Worm (Caenorhabditis elegans): Measurements from ENCODE around the gene C44H9.7.
A peak's percentile ranks its signal among the peaks of the same experiment; 100 is the strongest.

The C44H9.7 gene

DNA sequence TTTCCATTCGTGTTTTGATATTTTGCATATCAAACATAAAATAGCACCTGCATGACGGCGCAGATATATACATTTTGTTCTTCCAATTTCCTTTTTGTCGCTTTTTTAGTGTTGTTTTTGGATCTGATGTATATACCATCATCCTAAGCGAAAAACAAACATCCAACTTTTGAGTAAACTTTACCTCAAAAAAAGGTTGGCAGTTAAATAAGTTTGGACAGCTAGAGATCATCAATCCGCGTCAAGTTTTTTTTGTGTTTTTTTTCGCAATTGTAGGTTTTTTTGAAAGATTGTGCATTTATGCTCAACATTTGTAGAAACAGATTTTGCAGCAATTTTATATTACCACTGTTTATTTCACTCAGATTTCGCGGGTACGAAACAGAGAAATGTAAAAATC is 17.1 kb upstream of the C44H9.7 start, which contains the start of gene bus-19:
TSS of gene bus-19 (plus strand) at position 301 of the 400 bp plus-strand sequence.
- TF ChIP-seq odd-2 (tag; optimal IDR thresholded peaks at IDR 0.05): no peak
- TF ChIP-seq pha-4 (tag; optimal IDR thresholded peaks at IDR 0.05): no peak
- TF ChIP-seq hlh-30 (tag; optimal IDR thresholded peaks at IDR 0.05; ENCODE audit: insufficient read depth): no peak
- no peak for TF ChIP-seq hlh-6 (tag; optimal IDR thresholded peaks at IDR 0.05)
- TF ChIP-seq fkh-6 (tag; optimal IDR thresholded peaks at IDR 0.05): no peak
- no peak for TF ChIP-seq mec-3 (tag; optimal IDR thresholded peaks at IDR 0.05; ENCODE audit: borderline replicate concordance)
- no peak for TF ChIP-seq fax-1 (tag; optimal IDR thresholded peaks at IDR 0.05)
- TF ChIP-seq unc-42 (tag; optimal IDR thresholded peaks at IDR 0.05): no peak
- no peak for TF ChIP-seq lim-6 (tag; optimal IDR thresholded peaks at IDR 0.05)
- no peak for TF ChIP-seq C08G9.2 (tag; optimal IDR thresholded peaks at IDR 0.05)
- no peak for TF ChIP-seq ref-2 (tag; optimal IDR thresholded peaks at IDR 0.05)
- no peak for TF ChIP-seq rnt-1 (tag; optimal IDR thresholded peaks at IDR 0.05)

DNA sequence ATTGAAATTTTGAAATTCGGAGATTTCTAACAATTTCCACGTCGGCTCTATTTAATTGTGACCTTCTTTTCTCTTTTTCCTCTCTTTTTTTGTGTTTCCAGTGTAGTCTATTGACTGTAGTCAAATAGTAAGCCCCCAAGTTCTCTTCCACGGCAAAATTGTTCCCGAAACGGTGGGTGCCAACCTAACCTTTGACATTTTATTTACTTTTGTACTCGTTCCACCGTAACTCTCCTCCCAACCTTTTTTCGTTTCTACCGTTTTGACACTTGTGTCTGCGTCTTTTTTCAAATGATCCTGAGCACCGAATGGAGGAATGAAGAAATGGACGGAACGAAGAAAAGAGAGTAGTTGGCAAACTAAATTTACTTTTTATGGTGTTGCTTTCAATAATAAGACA is 16.1 kb upstream of the C44H9.7 start:
- TF ChIP-seq nfya-1 (tag; optimal IDR thresholded peaks at IDR 0.05) (no peak), ceh-24 (tag; optimal IDR thresholded peaks at IDR 0.05) (no peak), unc-3 (GFP tag; conservative IDR thresholded peaks at IDR 0.05) (no peak), unc-3 (tag; optimal IDR thresholded peaks at IDR 0.05) (no peak), pax-1 (tag; optimal IDR thresholded peaks at IDR 0.05) (no peak), syd-9 (tag; optimal IDR thresholded peaks at IDR 0.05) (no peak), madf-2 (tag; optimal IDR thresholded peaks at IDR 0.05) (no peak), pag-3 (tag; optimal IDR thresholded peaks at IDR 0.05; ENCODE audit: borderline replicate concordance) (no peak), ceh-34 (tag; optimal IDR thresholded peaks at IDR 0.05) (no peak), C38D4.7 (GFP tag; optimal IDR thresholded peaks at IDR 0.05) (no peak), ceh-2 (tag; optimal IDR thresholded peaks at IDR 0.05) (no peak), fkh-10 (GFP tag; optimal IDR thresholded peaks at IDR 0.05) (no peak), ceh-14 (tag; optimal IDR thresholded peaks at IDR 0.05) (no peak), tbx-7 (tag; optimal IDR thresholded peaks at IDR 0.05) (no peak), eyg-1 (tag; optimal IDR thresholded peaks at IDR 0.05) (no peak), ama-1 (optimal IDR thresholded peaks at IDR 0.05) (no peak), hlh-13 (GFP tag; optimal IDR thresholded peaks at IDR 0.05) (no peak), nhr-11 (tag; optimal IDR thresholded peaks at IDR 0.05) (no peak)

DNA sequence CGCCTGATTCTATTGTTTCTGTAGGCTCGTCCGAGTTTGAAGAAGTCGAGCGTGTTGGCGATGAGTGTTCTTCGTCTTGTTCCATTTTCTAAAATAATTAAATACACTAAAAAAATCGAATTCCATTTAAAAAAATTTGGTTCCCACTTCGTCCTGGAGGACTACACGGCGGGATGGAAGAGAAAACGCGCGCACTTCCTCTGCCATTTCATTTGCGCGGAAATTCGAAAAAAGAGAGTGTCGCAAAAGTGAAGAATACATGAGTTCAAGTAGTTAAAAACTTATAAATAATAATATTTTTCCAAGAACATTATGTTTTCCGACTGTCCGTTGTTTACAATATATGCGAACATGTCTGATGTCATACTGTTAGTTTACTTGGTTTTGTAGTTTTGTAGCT is 15.3 kb upstream of the C44H9.7 start, which contains the start of gene T07F10.3:
TSS of gene T07F10.3 (minus strand) at position 98 of the 400 bp plus-strand sequence.
- TF ChIP-seq hlh-13 (GFP tag; optimal IDR thresholded peaks at IDR 0.05) (peak; percentile 15), ahr-1 (tag; optimal IDR thresholded peaks at IDR 0.05) (peak; percentile 66), ets-4 (tag; optimal IDR thresholded peaks at IDR 0.05) (peak; percentile 99), sox-4 (tag; optimal IDR thresholded peaks at IDR 0.05) (no peak), hlh-6 (tag; optimal IDR thresholded peaks at IDR 0.05) (peak; percentile 50), ztf-16 (tag; optimal IDR thresholded peaks at IDR 0.05) (peak; percentile 22), zip-5 (tag; optimal IDR thresholded peaks at IDR 0.05) (peak; percentile 92), pqm-1 (tag; optimal IDR thresholded peaks at IDR 0.05) (peak; percentile 74), unc-42 (tag; optimal IDR thresholded peaks at IDR 0.05) (peak; percentile 37), fax-1 (tag; optimal IDR thresholded peaks at IDR 0.05) (peak; percentile 84), ceh-24 (tag; optimal IDR thresholded peaks at IDR 0.05) (no peak), nhr-11 (tag; optimal IDR thresholded peaks at IDR 0.05) (no peak), unc-3 (GFP tag; conservative IDR thresholded peaks at IDR 0.05) (peak; percentile 33; the same call in 1 of the 2 replicates), unc-3 (tag; optimal IDR thresholded peaks at IDR 0.05) (no peak), rnt-1 (tag; optimal IDR thresholded peaks at IDR 0.05) (peak; percentile 81), ttx-3 (tag; optimal IDR thresholded peaks at IDR 0.05) (peak; percentile 21), ceh-18 (tag; optimal IDR thresholded peaks at IDR 0.05) (peak; percentile 38), ceh-30 (tag; optimal IDR thresholded peaks at IDR 0.05) (no peak), ceh-14 (tag; optimal IDR thresholded peaks at IDR 0.05) (peak; percentile 79), tbx-7 (tag; optimal IDR thresholded peaks at IDR 0.05) (peak; percentile 98), madf-2 (tag; optimal IDR thresholded peaks at IDR 0.05) (peak; percentile 54), sox-2 (GFP tag; IDR thresholded peaks at IDR 0.05) (no peak), syd-9 (tag; optimal IDR thresholded peaks at IDR 0.05) (no peak), lim-6 (tag; optimal IDR thresholded peaks at IDR 0.05) (peak; percentile 86), fkh-6 (tag; optimal IDR thresholded peaks at IDR 0.05) (peak; percentile 63), che-1 (tag; optimal IDR thresholded peaks at IDR 0.05) (no peak), ceh-22 (tag; optimal IDR thresholded peaks at IDR 0.05) (no peak), unc-55 (GFP tag; optimal IDR thresholded peaks at IDR 0.05) (no peak), odd-2 (tag; optimal IDR thresholded peaks at IDR 0.05) (no peak), T23F11.4 (GFP tag; optimal IDR thresholded peaks at IDR 0.05) (no peak), elt-4 (tag; optimal IDR thresholded peaks at IDR 0.05) (no peak), mec-3 (tag; optimal IDR thresholded peaks at IDR 0.05; ENCODE audit: borderline replicate concordance) (peak; percentile 94), ceh-9 (tag; optimal IDR thresholded peaks at IDR 0.05) (no peak), K09A11.1 (tag; optimal IDR thresholded peaks at IDR 0.05; ENCODE audit: insufficient read depth) (no peak), tbx-2 (tag; optimal IDR thresholded peaks at IDR 0.05) (peak; percentile 97), C08G9.2 (tag; optimal IDR thresholded peaks at IDR 0.05) (peak; percentile 99)
